Worm (Caenorhabditis elegans) whole organism, L1 larva: Measurements from ENCODE around the gene enu-3.6.

Source experiments
- C16A3.4 ChIP-seq: fragments of 150-350 bp; optimal IDR thresholded peaks from 2 replicates; lab custom pipeline; 2014; ENCODE audit warnings: missing biosample characterization, missing genetic modification characterization
- C34B4.2 ChIP-seq: sonication (generic microtip); optimal IDR thresholded peaks from 2 replicates; lab custom pipeline; 2017; ENCODE audit warnings: mild to moderate bottlenecking, missing genetic modification characterization, missing compliant biosample characterization
- aly-2 ChIP-seq: fragments of 150-350 bp; optimal IDR thresholded peaks from 2 replicates; lab custom pipeline; 2014; ENCODE audit warnings: missing biosample characterization, missing genetic modification characterization
- ama-1 ChIP-seq: fragments of 150-350 bp; optimal IDR thresholded peaks from 2 replicates; lab custom pipeline; 2014
- blmp-1 ChIP-seq: fragments of 150-350 bp; optimal IDR thresholded peaks from 2 replicates; lab custom pipeline; 2014; ENCODE audit warnings: missing biosample characterization, missing genetic modification characterization
- egl-27 ChIP-seq, 2 experiments: fragments of 150-350 bp in 1 of 2; sonication (generic microtip); optimal IDR thresholded peaks; 3 replicates each; lab custom pipeline; 2017 to 2018; ENCODE audit warnings: missing biosample characterization in 2 of 2, missing genetic modification characterization in 2 of 2, missing genetic modification reagents in 2 of 2
- elt-2 ChIP-seq: sonication (generic microtip); optimal IDR thresholded peaks from 2 replicates; lab custom pipeline; 2016; ENCODE audit warnings: missing genetic modification characterization, mild to moderate bottlenecking, inconsistent platforms, missing compliant biosample characterization, missing genetic modification reagents
- ets-5 ChIP-seq: fragments of 200-800 bp; sonication (Bioruptor generic); IDR thresholded peaks from 2 replicates; pipeline ENCODE4 v1.3.6; 2022; ENCODE audit warnings: missing genetic modification characterization, missing compliant biosample characterization
- hlh-4 ChIP-seq: sonication (generic microtip); optimal IDR thresholded peaks from 2 replicates; lab custom pipeline; 2016; ENCODE audit warnings: mild to moderate bottlenecking, missing genetic modification characterization, missing compliant biosample characterization
- irx-1 ChIP-seq: sonication (generic microtip); optimal IDR thresholded peaks from 2 replicates; lab custom pipeline; 2016; ENCODE audit warnings: missing genetic modification characterization, missing compliant biosample characterization
- isw-1 ChIP-seq: fragments of 200-800 bp; sonication (Bioruptor generic); IDR thresholded peaks from 2 replicates; pipeline ENCODE4 v1.3.6; 2022; ENCODE audit warnings: missing genetic modification characterization, missing compliant biosample characterization
- jun-1 ChIP-seq: fragments of 150-350 bp; optimal IDR thresholded peaks from 2 replicates; lab custom pipeline; 2014; ENCODE audit warnings: missing biosample characterization, missing genetic modification reagents, missing genetic modification characterization
- lin-14 ChIP-seq: fragments of 200-800 bp; sonication (Bioruptor generic); optimal IDR thresholded peaks from 2 replicates; lab custom pipeline; 2018; ENCODE audit warnings: mild to moderate bottlenecking, missing genetic modification characterization, moderate library complexity, missing compliant biosample characterization
- lin-35 ChIP-seq, 2 experiments: fragments of 150-350 bp; optimal IDR thresholded peaks; 2 replicates each; lab custom pipeline; 2014; ENCODE audit warnings: missing biosample characterization in 2 of 2, missing genetic modification characterization in 2 of 2, missing genetic modification reagents in 2 of 2
- lin-39 ChIP-seq: fragments of 150-350 bp; optimal IDR thresholded peaks from 2 replicates; lab custom pipeline; 2014; ENCODE audit warnings: missing biosample characterization, missing genetic modification reagents, missing genetic modification characterization
- lir-3 ChIP-seq: sonication (generic microtip); optimal IDR thresholded peaks from 2 replicates; lab custom pipeline; 2016; ENCODE audit warnings: mild to moderate bottlenecking, missing genetic modification characterization, moderate library complexity, missing compliant biosample characterization; ENCODE audit not compliant: poor library complexity
- lsy-2 ChIP-seq, 2 experiments: fragments of 150-350 bp; optimal IDR thresholded peaks; 2 replicates each; lab custom pipeline; 2014; ENCODE audit warnings: missing biosample characterization in 2 of 2, missing genetic modification characterization in 2 of 2
- mab-9 ChIP-seq: fragments of 200-800 bp; sonication (Bioruptor generic); IDR thresholded peaks from 2 replicates; pipeline ENCODE4 v1.3.6; 2022; ENCODE audit warnings: missing genetic modification reagents, missing genetic modification characterization, missing compliant biosample characterization
- mep-1 ChIP-seq: fragments of 150-350 bp; optimal IDR thresholded peaks from 2 replicates; lab custom pipeline; 2014; ENCODE audit warnings: missing biosample characterization, missing genetic modification characterization
- nhr-20 ChIP-seq: sonication (generic microtip); optimal IDR thresholded peaks from 2 replicates; lab custom pipeline; 2016; ENCODE audit warnings: mild to moderate bottlenecking, missing genetic modification characterization, missing compliant biosample characterization
- nhr-237 ChIP-seq: fragments of 150-350 bp; optimal IDR thresholded peaks from 2 replicates; lab custom pipeline; 2014; ENCODE audit warnings: missing biosample characterization, missing genetic modification characterization
- nhr-71 ChIP-seq: sonication (generic microtip); optimal IDR thresholded peaks from 2 replicates; lab custom pipeline; 2016; ENCODE audit warnings: mild to moderate bottlenecking, missing genetic modification characterization, moderate library complexity, missing compliant biosample characterization
- nhr-76 ChIP-seq: sonication (generic microtip); optimal IDR thresholded peaks from 2 replicates; lab custom pipeline; 2017; ENCODE audit warnings: missing biosample characterization, missing genetic modification characterization
- nhr-77 ChIP-seq: fragments of 150-350 bp; optimal IDR thresholded peaks from 2 replicates; lab custom pipeline; 2014; ENCODE audit warnings: missing biosample characterization, missing genetic modification characterization
- nhr-84 ChIP-seq: sonication (generic microtip); optimal IDR thresholded peaks from 2 replicates; lab custom pipeline; 2017; ENCODE audit warnings: missing biosample characterization, missing genetic modification characterization
- nhr-85 ChIP-seq: sonication (generic microtip); peaks from one replicate; lab custom pipeline; 2016; ENCODE audit warnings: missing genetic modification characterization, inconsistent platforms, missing compliant biosample characterization
- nhr-90 ChIP-seq: sonication (generic microtip); optimal IDR thresholded peaks from 2 replicates; lab custom pipeline; 2016; ENCODE audit warnings: mild to moderate bottlenecking, missing genetic modification characterization, missing compliant biosample characterization; ENCODE audit not compliant: poor library complexity
- pax-3 ChIP-seq: fragments of 200-800 bp; sonication (Bioruptor generic); optimal IDR thresholded peaks from 2 replicates; lab custom pipeline; 2018; ENCODE audit warnings: mild to moderate bottlenecking, missing genetic modification characterization, moderate library complexity, missing compliant biosample characterization
- pqm-1 ChIP-seq: sonication (generic microtip); optimal IDR thresholded peaks from 3 replicates; lab custom pipeline; 2017; ENCODE audit warnings: missing biosample characterization, missing genetic modification characterization
- skn-1 ChIP-seq: fragments of 150-350 bp; optimal IDR thresholded peaks from 2 replicates; lab custom pipeline; 2014; ENCODE audit warnings: missing biosample characterization, missing genetic modification characterization
- snpc-4 ChIP-seq: fragments of 150-350 bp; optimal IDR thresholded peaks from 2 replicates; lab custom pipeline; 2014; ENCODE audit warnings: missing biosample characterization, missing genetic modification characterization
- snu-23 ChIP-seq: sonication (generic microtip); optimal IDR thresholded peaks from 2 replicates; lab custom pipeline; 2016; ENCODE audit warnings: missing genetic modification characterization, missing compliant biosample characterization
- swsn-7 ChIP-seq: sonication (generic microtip); optimal IDR thresholded peaks from 2 replicates; lab custom pipeline; 2016; ENCODE audit warnings: missing genetic modification characterization, missing compliant biosample characterization
- tbx-2 ChIP-seq: sonication (generic microtip); optimal IDR thresholded peaks from 2 replicates; lab custom pipeline; 2016; ENCODE audit warnings: missing genetic modification characterization, missing compliant biosample characterization
- unc-86 ChIP-seq: sonication (generic microtip); optimal IDR thresholded peaks from 2 replicates; lab custom pipeline; 2016; ENCODE audit warnings: missing genetic modification characterization, missing compliant biosample characterization
- vab-15 ChIP-seq: sonication (generic microtip); optimal IDR thresholded peaks from 2 replicates; lab custom pipeline; 2017; ENCODE audit warnings: missing genotype, mild to moderate bottlenecking, missing genetic modification characterization, missing compliant biosample characterization
- zip-4 ChIP-seq: fragments of 200-800 bp; sonication (Bioruptor generic); optimal IDR thresholded peaks from 2 replicates; lab custom pipeline; 2018; ENCODE audit warnings: mild to moderate bottlenecking, missing genetic modification characterization, moderate library complexity, missing compliant biosample characterization
- ztf-11 ChIP-seq, 2 experiments: sonication (generic microtip); optimal IDR thresholded peaks; 2 replicates each; lab custom pipeline; 2016 to 2017; ENCODE audit warnings: missing genetic modification characterization in 2 of 2, missing biosample characterization in 1 of 2, missing compliant biosample characterization in 1 of 2
- ztf-4 ChIP-seq: fragments of 150-350 bp; optimal IDR thresholded peaks from 2 replicates; lab custom pipeline; 2014; ENCODE audit warnings: missing biosample characterization, missing genetic modification characterization

Gene enu-3.6

DNA sequence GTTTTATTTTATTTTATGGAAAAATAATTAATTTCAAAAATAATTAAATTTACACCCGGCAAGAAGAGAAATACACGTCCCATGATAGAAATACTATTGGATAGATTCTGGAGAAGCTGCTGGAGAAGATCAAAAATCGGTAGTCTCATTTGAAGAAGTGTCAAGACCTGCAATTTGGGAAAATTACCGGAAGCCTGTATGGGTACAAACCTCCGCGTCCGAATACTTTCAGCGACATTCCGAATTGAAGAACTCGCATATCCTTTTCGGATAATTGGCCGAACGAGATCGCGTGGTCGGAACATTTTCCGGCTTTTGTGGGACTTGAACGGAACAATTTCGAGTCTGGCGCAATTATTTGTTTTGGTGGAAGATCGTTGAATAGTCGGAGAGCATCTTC, 41.8 kb upstream of the enu-3.6 start:
- TF ChIP-seq C16A3.4 (tag; lab: Kevin White, UChicago) = no peak
- no peak for TF ChIP-seq aly-2
- TF ChIP-seq lir-3 = no peak
- no peak for TF ChIP-seq pqm-1 (tag; lab: Kevin White, UChicago)
- no peak for TF ChIP-seq nhr-77 (tag; lab: Kevin White, UChicago)
- TF ChIP-seq zip-4 (GFP tag; lab: Kevin White, UChicago) = no peak
- no peak for TF ChIP-seq ets-5 (GFP tag; lab: Robert Waterston, UW)
- TF ChIP-seq tbx-2 (tag; lab: Kevin White, UChicago) = no peak

- TF ChIP-seq unc-86 (tag; lab: Kevin White, UChicago) (no peak), ztf-11 (tag; optimal IDR thresholded peaks at IDR 0.05; lab: Kevin White, UChicago) (no peak), C34B4.2 (tag; lab: Kevin White, UChicago) (no peak), ets-5 (GFP tag; lab: Robert Waterston, UW) (no peak), irx-1 (no peak)
Observed at ce11 chrIII:10709676-10710075, 40.6 kb upstream of the enu-3.6 start.

DNA sequence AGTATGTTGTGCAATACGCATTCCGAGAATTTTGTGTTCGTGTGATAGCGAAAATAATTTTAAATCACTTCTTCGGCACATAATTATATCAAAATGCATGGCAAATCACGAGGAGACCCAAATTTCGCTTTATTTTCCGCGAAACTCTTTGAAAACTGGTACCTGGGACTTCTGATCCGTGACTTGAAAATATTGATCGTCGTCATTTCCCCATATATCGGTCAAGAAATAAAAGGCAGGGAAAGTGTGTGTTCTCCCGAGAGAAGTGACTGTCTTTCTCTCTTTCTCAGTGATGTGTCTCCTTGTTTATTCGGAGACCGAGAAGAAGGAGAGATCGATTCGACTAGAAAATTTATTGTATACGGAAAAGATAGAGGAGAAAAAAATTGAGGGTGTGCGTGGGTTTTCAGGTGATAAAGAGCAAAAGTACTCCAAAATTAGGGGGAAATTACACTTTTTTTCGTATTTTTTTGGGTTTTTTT, 39.0 kb upstream of the enu-3.6 start, which contains the start of gene W09D10.5:
Gene W09D10.5 (minus strand): TSS at position 345 of the 482 bp plus-strand sequence.
- TF ChIP-seq ztf-4 (tag; lab: Kevin White, UChicago) (no peak), nhr-90 (no peak), lin-35 (GFP tag; optimal IDR thresholded peaks at IDR 0.05; lab: Kevin White, UChicago) (peak in 1 of 2 experiments; percentile 41), nhr-84 (tag; lab: Kevin White, UChicago) (no peak), ama-1 (lab: Kevin White, UChicago) (peak; percentile 29), nhr-71 (tag; lab: Kevin White, UChicago) (peak; percentile 4), nhr-237 (tag; lab: Kevin White, UChicago) (no peak), irx-1 (no peak), ztf-11 (tag; optimal IDR thresholded peaks at IDR 0.05; lab: Kevin White, UChicago) (no peak), isw-1 (GFP tag; lab: Robert Waterston, UW) (no peak), pax-3 (peak; percentile 27), lin-39 (tag; lab: Kevin White, UChicago) (no peak), lin-14 (GFP tag; lab: Kevin White, UChicago) (peak; percentile 31), snu-23 (GFP tag; lab: Kevin White, UChicago) (peak; percentile 34), nhr-20 (tag; lab: Kevin White, UChicago) (peak; percentile 15), mab-9 (no peak), swsn-7 (tag; lab: Kevin White, UChicago) (no peak), nhr-76 (tag; lab: Kevin White, UChicago) (no peak), vab-15 (tag; lab: Kevin White, UChicago) (no peak), jun-1 (no peak), lir-3 (no peak), hlh-4 (tag; lab: Kevin White, UChicago) (no peak), skn-1 (tag; lab: Kevin White, UChicago) (no peak), blmp-1 (tag; lab: Kevin White, UChicago) (peak; percentile 94), zip-4 (GFP tag; lab: Kevin White, UChicago) (no peak), mep-1 (peak; percentile 27), egl-27 (tag; optimal IDR thresholded peaks at IDR 0.05; lab: Kevin White, UChicago) (no peak), lsy-2 (tag; optimal IDR thresholded peaks at IDR 0.05; lab: Kevin White, UChicago) (peak in 1 of 2 experiments; percentile 40), snpc-4 (no peak), elt-2 (tag; lab: Kevin White, UChicago) (no peak), nhr-85 (tag; lab: Kevin White, UChicago) (peak; percentile 48)
